Worm (Caenorhabditis elegans) whole organism, L1 larva: ENCODE measurements around the gene dmsr-6.

Source experiments
- C04F5.9 ChIP-seq: sonication (generic microtip); optimal IDR thresholded peaks from 2 replicates; lab custom pipeline; 2016; ENCODE audit warnings: missing genetic modification characterization, missing compliant biosample characterization
- F16B12.6 ChIP-seq: fragments of 150-350 bp; optimal IDR thresholded peaks from 2 replicates; lab custom pipeline; 2014; ENCODE audit warnings: missing biosample characterization, missing genetic modification characterization
- aha-1 ChIP-seq: fragments of 150-350 bp; optimal IDR thresholded peaks from 2 replicates; lab custom pipeline; 2014; ENCODE audit warnings: missing biosample characterization, missing genetic modification characterization
- alr-1 ChIP-seq: fragments of 200-800 bp; sonication (Bioruptor generic); optimal IDR thresholded peaks from 2 replicates; lab custom pipeline; 2018; ENCODE audit warnings: borderline replicate concordance, mild to moderate bottlenecking, missing genetic modification characterization, missing compliant biosample characterization
- ama-1 ChIP-seq: fragments of 150-350 bp; optimal IDR thresholded peaks from 2 replicates; lab custom pipeline; 2014
- blmp-1 ChIP-seq: fragments of 150-350 bp; optimal IDR thresholded peaks from 2 replicates; lab custom pipeline; 2014; ENCODE audit warnings: missing biosample characterization, missing genetic modification characterization
- ceh-63 ChIP-seq: fragments of 200-800 bp; sonication (Bioruptor generic); optimal IDR thresholded peaks from 2 replicates; lab custom pipeline; 2018; ENCODE audit warnings: mild to moderate bottlenecking, missing genetic modification characterization, missing compliant biosample characterization
- ceh-82 ChIP-seq, 3 experiments: fragments of 150-350 bp in 1 of 3; sonication (generic microtip) in 2 of 3; optimal IDR thresholded peaks; 2 replicates each; lab custom pipeline; 2014 to 2017; ENCODE audit warnings: missing biosample characterization in 3 of 3, missing genetic modification characterization in 3 of 3
- ceh-88 ChIP-seq: fragments of 200-800 bp; sonication (Bioruptor generic); IDR thresholded peaks from 2 replicates; pipeline ENCODE4 v1.3.6; 2022; ENCODE audit warnings: missing genetic modification characterization, missing compliant biosample characterization
- ceh-90 ChIP-seq: sonication (generic microtip); optimal IDR thresholded peaks from 2 replicates; lab custom pipeline; 2016; ENCODE audit warnings: missing genetic modification characterization, missing compliant biosample characterization
- ces-1 ChIP-seq: fragments of 150-350 bp; optimal IDR thresholded peaks from 2 replicates; lab custom pipeline; 2014; ENCODE audit warnings: missing biosample characterization, missing genetic modification reagents, missing genetic modification characterization
- dsc-1 ChIP-seq: sonication (generic microtip); optimal IDR thresholded peaks from 2 replicates; lab custom pipeline; 2016; ENCODE audit warnings: mild to moderate bottlenecking, missing genetic modification characterization, missing compliant biosample characterization
- egl-13 ChIP-seq: sonication (generic microtip); optimal IDR thresholded peaks from 2 replicates; lab custom pipeline; 2016; ENCODE audit warnings: missing genotype, missing genetic modification reagents, missing genetic modification characterization, missing compliant biosample characterization
- egl-27 ChIP-seq, 2 experiments: fragments of 150-350 bp in 1 of 2; sonication (generic microtip); optimal IDR thresholded peaks; 3 replicates each; lab custom pipeline; 2017 to 2018; ENCODE audit warnings: missing biosample characterization in 2 of 2, missing genetic modification characterization in 2 of 2, missing genetic modification reagents in 2 of 2
- elt-3 ChIP-seq, 6 experiments: fragments of 150-350 bp in 1 of 6; sonication (generic microtip); optimal IDR thresholded peaks; 2 replicates each; lab custom pipeline; 2017 to 2018; ENCODE audit warnings: missing biosample characterization in 6 of 6, missing genetic modification characterization in 6 of 6, inconsistent platforms in 1 of 6
- ets-5 ChIP-seq: fragments of 200-800 bp; sonication (Bioruptor generic); IDR thresholded peaks from 2 replicates; pipeline ENCODE4 v1.3.6; 2022; ENCODE audit warnings: missing genetic modification characterization, missing compliant biosample characterization
- fkh-10 ChIP-seq: sonication (generic microtip); optimal IDR thresholded peaks from 2 replicates; lab custom pipeline; 2017; ENCODE audit warnings: missing biosample characterization, missing genetic modification reagents, missing genetic modification characterization
- fkh-8 ChIP-seq: sonication (generic microtip); optimal IDR thresholded peaks from 2 replicates; lab custom pipeline; 2016; ENCODE audit warnings: mild to moderate bottlenecking, missing genetic modification characterization, missing compliant biosample characterization
- fos-1 ChIP-seq: fragments of 150-350 bp; optimal IDR thresholded peaks from 2 replicates; lab custom pipeline; 2014; ENCODE audit warnings: missing biosample characterization, missing genetic modification characterization
- irx-1 ChIP-seq: sonication (generic microtip); optimal IDR thresholded peaks from 2 replicates; lab custom pipeline; 2016; ENCODE audit warnings: missing genetic modification characterization, missing compliant biosample characterization
- isw-1 ChIP-seq: fragments of 200-800 bp; sonication (Bioruptor generic); IDR thresholded peaks from 2 replicates; pipeline ENCODE4 v1.3.6; 2022; ENCODE audit warnings: missing genetic modification characterization, missing compliant biosample characterization
- lin-14 ChIP-seq: fragments of 200-800 bp; sonication (Bioruptor generic); optimal IDR thresholded peaks from 2 replicates; lab custom pipeline; 2018; ENCODE audit warnings: mild to moderate bottlenecking, missing genetic modification characterization, moderate library complexity, missing compliant biosample characterization
- lin-15B ChIP-seq: fragments of 150-350 bp; sonication (generic microtip); optimal IDR thresholded peaks from 3 replicates; lab custom pipeline; 2014; ENCODE audit warnings: missing biosample characterization, missing genetic modification characterization
- lin-35 ChIP-seq, 2 experiments: fragments of 150-350 bp; optimal IDR thresholded peaks; 2 replicates each; lab custom pipeline; 2014; ENCODE audit warnings: missing biosample characterization in 2 of 2, missing genetic modification characterization in 2 of 2, missing genetic modification reagents in 2 of 2
- lin-39 ChIP-seq: fragments of 150-350 bp; optimal IDR thresholded peaks from 2 replicates; lab custom pipeline; 2014; ENCODE audit warnings: missing biosample characterization, missing genetic modification reagents, missing genetic modification characterization
- mep-1 ChIP-seq: fragments of 150-350 bp; optimal IDR thresholded peaks from 2 replicates; lab custom pipeline; 2014; ENCODE audit warnings: missing biosample characterization, missing genetic modification characterization
- nhr-11 ChIP-seq: fragments of 150-350 bp; optimal IDR thresholded peaks from 2 replicates; lab custom pipeline; 2014; ENCODE audit warnings: missing biosample characterization, missing genetic modification characterization
- nhr-12 ChIP-seq: sonication (generic microtip); optimal IDR thresholded peaks from 2 replicates; lab custom pipeline; 2017; ENCODE audit warnings: missing biosample characterization, missing genetic modification characterization
- nhr-19 ChIP-seq: fragments of 200-800 bp; sonication (Bioruptor generic); conservative IDR thresholded peaks from 2 replicates; pipeline ENCODE4 v1.3.6; 2022; ENCODE audit warnings: missing genetic modification characterization, missing compliant biosample characterization
- nhr-20 ChIP-seq: sonication (generic microtip); optimal IDR thresholded peaks from 2 replicates; lab custom pipeline; 2016; ENCODE audit warnings: mild to moderate bottlenecking, missing genetic modification characterization, missing compliant biosample characterization
- nhr-237 ChIP-seq: fragments of 150-350 bp; optimal IDR thresholded peaks from 2 replicates; lab custom pipeline; 2014; ENCODE audit warnings: missing biosample characterization, missing genetic modification characterization
- nhr-28 ChIP-seq: fragments of 150-350 bp; optimal IDR thresholded peaks from 2 replicates; lab custom pipeline; 2014; ENCODE audit warnings: missing biosample characterization, missing genetic modification characterization
- nhr-71 ChIP-seq: sonication (generic microtip); optimal IDR thresholded peaks from 2 replicates; lab custom pipeline; 2016; ENCODE audit warnings: mild to moderate bottlenecking, missing genetic modification characterization, moderate library complexity, missing compliant biosample characterization
- nhr-77 ChIP-seq: fragments of 150-350 bp; optimal IDR thresholded peaks from 2 replicates; lab custom pipeline; 2014; ENCODE audit warnings: missing biosample characterization, missing genetic modification characterization
- nhr-84 ChIP-seq: sonication (generic microtip); optimal IDR thresholded peaks from 2 replicates; lab custom pipeline; 2017; ENCODE audit warnings: missing biosample characterization, missing genetic modification characterization
- nhr-85 ChIP-seq: sonication (generic microtip); peaks from one replicate; lab custom pipeline; 2016; ENCODE audit warnings: missing genetic modification characterization, inconsistent platforms, missing compliant biosample characterization
- pqm-1 ChIP-seq: sonication (generic microtip); optimal IDR thresholded peaks from 3 replicates; lab custom pipeline; 2017; ENCODE audit warnings: missing biosample characterization, missing genetic modification characterization
- skn-1 ChIP-seq: fragments of 150-350 bp; optimal IDR thresholded peaks from 2 replicates; lab custom pipeline; 2014; ENCODE audit warnings: missing biosample characterization, missing genetic modification characterization
- snpc-4 ChIP-seq: fragments of 150-350 bp; optimal IDR thresholded peaks from 2 replicates; lab custom pipeline; 2014; ENCODE audit warnings: missing biosample characterization, missing genetic modification characterization
- snu-23 ChIP-seq: sonication (generic microtip); optimal IDR thresholded peaks from 2 replicates; lab custom pipeline; 2016; ENCODE audit warnings: missing genetic modification characterization, missing compliant biosample characterization
- sox-4 ChIP-seq: sonication (generic microtip); optimal IDR thresholded peaks from 2 replicates; lab custom pipeline; 2016; ENCODE audit warnings: missing genetic modification characterization, missing compliant biosample characterization
- sup-37 ChIP-seq: fragments of 200-800 bp; sonication (Bioruptor generic); optimal IDR thresholded peaks from 2 replicates; lab custom pipeline; 2018; ENCODE audit warnings: mild to moderate bottlenecking, missing genetic modification characterization, missing compliant biosample characterization
- tbx-2 ChIP-seq: sonication (generic microtip); optimal IDR thresholded peaks from 2 replicates; lab custom pipeline; 2016; ENCODE audit warnings: missing genetic modification characterization, missing compliant biosample characterization
- tlp-1 ChIP-seq: fragments of 150-350 bp; optimal IDR thresholded peaks from 2 replicates; lab custom pipeline; 2014; ENCODE audit warnings: missing biosample characterization, missing genetic modification characterization
- unc-30 ChIP-seq: sonication (generic microtip); optimal IDR thresholded peaks from 2 replicates; lab custom pipeline; 2017; ENCODE audit warnings: missing biosample characterization, missing genetic modification characterization
- vab-15 ChIP-seq: sonication (generic microtip); optimal IDR thresholded peaks from 2 replicates; lab custom pipeline; 2017; ENCODE audit warnings: missing genotype, mild to moderate bottlenecking, missing genetic modification characterization, missing compliant biosample characterization
- xbp-1 ChIP-seq: sonication (generic microtip); optimal IDR thresholded peaks from 2 replicates; lab custom pipeline; 2016; ENCODE audit warnings: missing genetic modification characterization, missing compliant biosample characterization
- zag-1 ChIP-seq: fragments of 150-350 bp; optimal IDR thresholded peaks from 2 replicates; lab custom pipeline; 2014; ENCODE audit warnings: missing biosample characterization, missing genetic modification characterization
- ztf-11 ChIP-seq, 2 experiments: sonication (generic microtip); optimal IDR thresholded peaks; 2 replicates each; lab custom pipeline; 2016 to 2017; ENCODE audit warnings: missing genetic modification characterization in 2 of 2, missing biosample characterization in 1 of 2, missing compliant biosample characterization in 1 of 2

Gene dmsr-6

DNA sequence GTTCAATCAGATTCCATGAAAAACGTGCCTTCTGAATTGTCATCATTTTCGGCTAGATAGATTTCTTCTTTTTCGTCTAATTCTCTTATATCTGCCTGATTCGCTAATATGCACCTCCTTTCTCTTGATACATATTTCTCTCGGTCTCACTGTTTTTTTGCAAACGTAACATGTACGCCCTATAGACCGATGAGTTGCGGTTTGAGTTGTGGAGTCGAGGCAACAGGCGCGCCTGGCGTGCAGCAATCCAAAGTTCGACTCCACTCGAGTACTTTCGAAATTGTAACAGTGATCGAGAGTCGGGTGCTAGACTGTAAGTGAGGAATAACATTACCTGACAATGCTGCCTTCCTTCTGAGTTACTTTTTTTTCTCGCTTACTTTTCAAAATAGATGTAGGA, 41.4 kb downstream of the dmsr-6 start (continued):
- peak; percentile 69 for TF ChIP-seq lin-14 (GFP tag; lab: Kevin White, UChicago)
- TF ChIP-seq blmp-1 (tag; lab: Kevin White, UChicago): peak; percentile 76
- no peak for TF ChIP-seq sup-37 (GFP tag; lab: Kevin White, UChicago)
- no peak for TF ChIP-seq lin-15B
- TF ChIP-seq F16B12.6 (tag; lab: Kevin White, UChicago): peak; percentile 50
- TF ChIP-seq ceh-63 (GFP tag; lab: Kevin White, UChicago): no peak
- peak; percentile 30 for TF ChIP-seq nhr-11 (tag; lab: Kevin White, UChicago)
- peak; percentile 58 for TF ChIP-seq irx-1 (tag; lab: Kevin White, UChicago)
- TF ChIP-seq mep-1 (tag; lab: Kevin White, UChicago): peak; percentile 82
- no peak for TF ChIP-seq isw-1 (GFP tag; lab: Robert Waterston, UW)
- TF ChIP-seq fkh-8 (tag; lab: Kevin White, UChicago): peak; percentile 39
- TF ChIP-seq aha-1 (tag; lab: Kevin White, UChicago): peak; percentile 45
- no peak for TF ChIP-seq ces-1 (GFP tag; lab: Kevin White, UChicago)
- peak; percentile 3 for TF ChIP-seq nhr-237
- peak; percentile 26 to 56 (median 48) for TF ChIP-seq ceh-82 (tag; optimal IDR thresholded peaks at IDR 0.05; lab: Kevin White, UChicago)
- no peak for TF ChIP-seq nhr-12 (tag; lab: Kevin White, UChicago)
- no peak for TF ChIP-seq ama-1 (lab: Kevin White, UChicago)
- TF ChIP-seq ets-5 (GFP tag; lab: Robert Waterston, UW): no peak
- no peak for TF ChIP-seq lin-39 (tag; lab: Kevin White, UChicago)
- TF ChIP-seq nhr-28 (tag; lab: Kevin White, UChicago): no peak
- TF ChIP-seq ceh-88 (GFP tag; lab: Robert Waterston, UW): peak; percentile 54
- TF ChIP-seq egl-27 (tag; optimal IDR thresholded peaks at IDR 0.05; lab: Kevin White, UChicago): peak; percentile 22 to 50
- peak; percentile 7 for TF ChIP-seq C04F5.9 (tag; lab: Kevin White, UChicago)
- TF ChIP-seq ztf-11 (tag; optimal IDR thresholded peaks at IDR 0.05; lab: Kevin White, UChicago): peak in 1 of 2 experiments; percentile 66
- peak; percentile 97 for TF ChIP-seq nhr-77 (tag; lab: Kevin White, UChicago)
- peak; percentile 53 for TF ChIP-seq ceh-90
- TF ChIP-seq tbx-2 (tag; lab: Kevin White, UChicago): peak; percentile 83
- peak; percentile 86 for TF ChIP-seq nhr-71 (tag; lab: Kevin White, UChicago)
- TF ChIP-seq pqm-1 (tag; lab: Kevin White, UChicago): peak; percentile 7
- TF ChIP-seq tlp-1 (tag; lab: Kevin White, UChicago): no peak
- peak; percentile 79 for TF ChIP-seq nhr-19 (GFP tag; lab: Robert Waterston, UW)
- TF ChIP-seq xbp-1 (tag; lab: Kevin White, UChicago): peak; percentile 68
- TF ChIP-seq fkh-10 (GFP tag; lab: Kevin White, UChicago): peak; percentile 8
- TF ChIP-seq nhr-84: no peak
- TF ChIP-seq vab-15 (tag; lab: Kevin White, UChicago): peak; percentile 57
- TF ChIP-seq snu-23 (GFP tag; lab: Kevin White, UChicago): peak; percentile 88
- peak; percentile 67 for TF ChIP-seq dsc-1 (tag; lab: Kevin White, UChicago)
- TF ChIP-seq egl-13: peak; percentile 40
- TF ChIP-seq zag-1 (tag; lab: Kevin White, UChicago): no peak
- TF ChIP-seq lin-35 (GFP tag; optimal IDR thresholded peaks at IDR 0.05; lab: Kevin White, UChicago): peak; percentile 56 to 85
- TF ChIP-seq alr-1 (tag; lab: Kevin White, UChicago): no peak
- peak; percentile 77 for TF ChIP-seq fos-1 (tag; lab: Kevin White, UChicago)

DNA sequence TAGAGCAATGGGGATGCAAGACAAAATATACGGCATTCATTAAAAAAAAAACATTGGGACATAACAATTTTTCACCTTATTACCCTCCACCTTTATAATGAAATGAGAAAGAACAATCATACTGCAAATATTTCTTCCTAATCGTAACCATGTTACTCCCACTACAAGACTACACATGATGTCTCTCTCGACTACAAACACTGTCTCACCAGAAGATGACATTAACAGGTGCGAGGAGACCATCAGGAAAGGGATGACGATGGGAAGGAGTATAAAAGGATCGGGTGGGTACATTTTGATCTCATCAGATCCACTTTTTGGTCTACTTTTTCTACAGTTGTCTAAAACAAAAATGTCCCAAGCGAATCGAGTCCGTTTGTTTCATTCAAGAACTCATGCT, 42.4 kb downstream of the dmsr-6 start, which contains the start of gene dhs-8:
Gene dhs-8 (plus strand): TSS at position 179 of the 400 bp plus-strand sequence.
- TF ChIP-seq sox-4 (tag; lab: Kevin White, UChicago) (no peak), blmp-1 (tag; lab: Kevin White, UChicago) (peak; percentile 43), nhr-28 (tag; lab: Kevin White, UChicago) (no peak), nhr-85 (peak; percentile 47), nhr-20 (tag; lab: Kevin White, UChicago) (peak; percentile 67), nhr-19 (GFP tag; lab: Robert Waterston, UW) (0 out of 2 replicates have a peak, but pooled peaks have one; percentile 3), skn-1 (tag; lab: Kevin White, UChicago) (peak; percentile 87), mep-1 (tag; lab: Kevin White, UChicago) (peak; percentile 35), lin-15B (no peak), elt-3 (tag; optimal IDR thresholded peaks at IDR 0.05; lab: Kevin White, UChicago) (peak in 2 of 6 experiments; percentile 19 to 26), unc-30 (tag; lab: Kevin White, UChicago) (no peak), lin-35 (GFP tag; optimal IDR thresholded peaks at IDR 0.05; lab: Kevin White, UChicago) (peak; percentile 13 to 21), nhr-12 (tag; lab: Kevin White, UChicago) (no peak), snpc-4 (tag; lab: Kevin White, UChicago) (no peak), ceh-63 (GFP tag; lab: Kevin White, UChicago) (no peak), snu-23 (GFP tag; lab: Kevin White, UChicago) (peak; percentile 41)
